Worm (Caenorhabditis elegans) whole organism, L4/young adult: ENCODE data around the gene lact-2.

ENCODE experiments used
- W03F9.2 ChIP-seq: fragments of 150-350 bp; optimal IDR thresholded peaks from 2 replicates; lab custom pipeline; 2014; ENCODE audit warnings: missing biosample characterization, missing genetic modification characterization
- dao-5 ChIP-seq: sonication (generic microtip); optimal IDR thresholded peaks from 2 replicates; lab custom pipeline; 2016; ENCODE audit warnings: missing genotype, missing genetic modification characterization, moderate library complexity, missing compliant biosample characterization
- him-1 ChIP-seq: sonication (generic microtip); optimal IDR thresholded peaks from 2 replicates; lab custom pipeline; 2016; ENCODE audit warnings: missing genotype, missing genetic modification reagents, missing genetic modification characterization, missing compliant biosample characterization

lact-2 gene

DNA sequence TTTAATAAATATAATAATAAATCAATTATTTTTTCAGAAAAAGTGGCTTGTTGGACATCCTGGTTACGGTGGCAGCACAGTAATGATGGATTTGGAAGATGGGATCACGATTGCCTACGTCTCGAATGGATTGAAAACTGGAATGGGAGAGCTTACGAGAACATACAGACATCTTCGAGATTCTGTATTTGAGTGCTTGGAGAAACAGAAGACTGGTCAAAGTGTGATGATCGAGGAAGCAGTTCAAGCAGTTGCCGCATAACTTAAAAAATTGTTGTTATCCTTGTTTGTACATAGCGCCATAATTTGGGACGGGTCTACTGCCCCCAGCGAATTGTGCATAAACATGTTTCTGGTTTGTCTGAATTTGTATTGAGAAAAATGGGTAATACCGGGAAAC, 3.8 kb downstream of the lact-2 start:
- TF ChIP-seq dao-5 (tag; lab: Kevin White, UChicago) (no peak), W03F9.2 (no peak), him-1 (no peak)

DNA sequence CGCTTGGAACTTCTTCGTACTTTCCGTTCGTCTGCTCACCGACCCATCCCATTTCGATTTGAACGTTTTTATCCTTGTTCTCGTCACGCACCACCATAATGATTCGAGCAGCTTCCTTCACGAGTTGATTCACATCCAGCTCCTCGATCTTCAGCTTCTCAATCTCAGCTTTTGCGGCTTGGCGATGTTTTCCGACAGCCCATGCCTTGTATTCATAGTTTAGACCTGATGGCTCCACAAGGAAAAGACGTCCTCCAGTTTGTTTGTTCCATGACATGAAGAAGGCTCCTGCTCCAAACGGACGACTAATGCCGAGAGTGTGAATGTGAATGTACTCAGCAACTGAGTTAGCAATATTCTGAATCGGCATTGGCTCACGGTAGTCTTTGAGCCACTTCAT, 4.4 kb downstream of the lact-2 start:
- TF ChIP-seq him-1 (no peak), W03F9.2 (no peak), dao-5 (tag; lab: Kevin White, UChicago) (no peak)

ce11 chrII:10099804-10100360, 5.2 kb downstream of the lact-2 start, which contains the start of the genes pas-7 and puf-12:
pas-7 (minus strand) TSS chrII:10099854.
puf-12 (plus strand) TSS chrII:10100310.
- TF ChIP-seq dao-5 (tag; lab: Kevin White, UChicago) (no peak), W03F9.2 (peak; percentile 77)

DNA sequence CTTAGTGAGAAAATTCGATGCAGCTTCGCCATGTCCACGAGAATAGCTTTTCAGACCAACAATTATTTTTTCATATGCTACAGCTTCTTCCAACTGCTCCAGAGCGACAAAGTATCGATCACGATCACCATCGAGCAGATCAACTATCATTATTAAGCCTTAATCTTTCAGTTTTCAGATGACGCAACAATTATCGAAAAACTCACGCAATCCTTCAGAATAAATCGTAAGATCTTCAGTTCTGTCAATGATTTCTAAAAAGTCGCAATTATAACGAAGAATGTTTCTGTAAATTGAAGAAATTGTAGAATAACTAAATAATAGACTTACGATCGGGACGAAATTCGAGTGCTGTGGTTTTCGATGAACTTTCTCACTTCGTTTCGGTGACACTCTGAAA, 8.5 kb downstream of the lact-2 start:
- TF ChIP-seq dao-5 (tag; lab: Kevin White, UChicago) (no peak), him-1 (no peak), W03F9.2 (no peak)

ce11 chrII:10105604-10106003, 10.9 kb downstream of the lact-2 start, which contains the start of gene ZK945.4:
ZK945.4 (minus strand) TSS chrII:10105704.
- TF ChIP-seq dao-5 (tag; lab: Kevin White, UChicago): no peak
- no peak for TF ChIP-seq him-1
- TF ChIP-seq W03F9.2: no peak

ce11 chrII:10106870-10107269, 12.2 kb downstream of the lact-2 start, which contains the start of gene ZK945.6:
ZK945.6 (minus strand) TSS chrII:10106970.
- TF ChIP-seq W03F9.2: no peak

ce11 chrII:10108377-10108776, 13.7 kb downstream of the lact-2 start, which contains the start of the genes ZK945.7 and ZK945.8:
ZK945.7 (minus strand) TSS chrII:10108477.
ZK945.8 (plus strand) TSS chrII:10108651.
- TF ChIP-seq W03F9.2: no peak

ce11 chrII:10116690-10117089, 22.0 kb downstream of the lact-2 start:
- TF ChIP-seq him-1 (no peak), W03F9.2 (no peak), dao-5 (tag; lab: Kevin White, UChicago) (no peak)

ce11 chrII:10121725-10122124, 27.1 kb downstream of the lact-2 start, which contains the start of gene lov-1:
lov-1 (minus strand) TSS chrII:10121825.
- no peak for TF ChIP-seq him-1
- TF ChIP-seq W03F9.2: no peak

ce11 chrII:10122465-10122864, 27.8 kb downstream of the lact-2 start, which contains the start of gene F27E5.7:
F27E5.7 (plus strand) TSS chrII:10122765.
- TF ChIP-seq W03F9.2 (no peak), him-1 (no peak), dao-5 (tag; lab: Kevin White, UChicago) (no peak)

- no peak for TF ChIP-seq dao-5 (tag; lab: Kevin White, UChicago)
- TF ChIP-seq him-1: no peak
- TF ChIP-seq W03F9.2: no peak
Measured at ce11 chrII:10127389-10127788, 32.7 kb downstream of the lact-2 start, which contains the start of gene F27E5.8. F27E5.8 (minus strand) TSS chrII:10127489.

DNA sequence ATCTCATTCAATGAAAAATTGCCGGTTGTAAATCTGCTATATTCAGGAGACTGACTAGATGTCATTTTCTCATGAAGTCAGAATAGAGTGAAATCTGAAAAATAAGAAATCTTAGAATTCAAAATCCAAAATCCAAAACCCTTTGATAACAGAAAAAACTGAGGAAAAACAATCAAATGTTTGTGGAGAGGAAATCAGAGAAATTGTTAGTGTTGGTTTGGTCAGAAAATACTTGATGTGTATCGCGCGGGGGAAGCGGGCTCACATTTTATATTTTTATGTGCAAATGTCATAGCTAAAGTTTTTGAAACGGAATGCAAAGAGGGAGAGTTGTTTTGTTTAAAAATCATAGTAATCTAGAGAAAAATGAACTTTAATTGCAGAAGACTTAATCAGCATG, 37.1 kb downstream of the lact-2 start, which contains the start of gene F27E5.5:
Gene F27E5.5, minus strand, starts transcription at position 101 of the 400 bp plus-strand sequence.
- TF ChIP-seq W03F9.2 (no peak), dao-5 (tag; lab: Kevin White, UChicago) (no peak), him-1 (no peak)

DNA sequence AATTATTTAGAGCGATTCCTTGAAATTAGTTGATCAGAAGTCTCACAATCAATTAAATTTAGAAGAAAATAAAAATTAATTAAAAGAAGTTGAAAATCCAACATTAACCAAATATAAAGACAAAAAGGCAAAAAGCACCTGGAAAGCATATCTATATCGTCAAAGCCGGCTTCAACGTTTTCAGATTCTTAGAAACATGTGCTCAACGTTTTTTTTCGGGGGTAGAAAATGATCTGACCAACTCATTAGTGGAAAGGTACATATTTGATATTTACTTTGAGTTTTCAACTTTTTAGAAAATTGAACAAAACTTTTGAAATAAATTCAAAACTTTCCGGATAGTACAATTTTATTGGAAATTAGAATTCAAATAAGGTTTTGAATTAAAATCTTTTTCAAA, 38.1 kb downstream of the lact-2 start:
- TF ChIP-seq W03F9.2: no peak
- TF ChIP-seq him-1: no peak
- TF ChIP-seq dao-5 (tag; lab: Kevin White, UChicago): no peak

DNA sequence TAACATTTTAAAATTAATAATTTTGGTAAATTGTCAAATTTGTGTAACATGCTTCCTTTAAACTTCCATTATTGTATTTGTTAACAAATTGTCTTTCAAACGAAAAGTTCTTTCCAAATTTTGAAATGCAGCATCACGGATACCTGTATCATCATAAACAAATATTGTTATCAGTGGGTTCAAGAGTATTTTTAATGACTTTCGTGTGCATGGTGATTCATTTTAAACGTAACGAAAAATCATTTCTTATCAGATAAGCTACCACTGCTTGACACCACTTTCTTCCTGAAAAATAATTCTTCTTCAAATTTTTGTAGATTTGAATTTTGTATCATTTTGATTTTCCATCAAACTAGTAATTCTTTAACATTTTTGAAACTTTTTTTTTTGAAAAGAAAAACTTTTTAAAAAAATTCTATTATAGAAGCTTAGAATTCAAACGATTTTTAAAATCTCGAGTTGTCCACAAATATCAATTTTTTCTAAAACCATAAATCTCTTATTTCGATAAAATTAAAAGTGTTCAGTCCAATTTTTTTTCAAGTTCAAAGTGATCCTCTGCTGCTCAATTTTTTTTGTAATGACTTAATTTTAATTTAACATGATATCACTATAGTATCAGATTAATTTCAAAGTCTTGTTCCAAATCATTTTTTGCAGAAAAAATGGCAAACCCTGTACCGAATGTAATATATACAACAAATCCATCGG, 39.8 kb downstream of the lact-2 start, which contains the start of gene F27E5.9:
Gene F27E5.9, plus strand, starts transcription at position 661 of the 711 bp plus-strand sequence.
- TF ChIP-seq dao-5 (tag; lab: Kevin White, UChicago) (no peak), W03F9.2 (no peak), him-1 (no peak)

DNA sequence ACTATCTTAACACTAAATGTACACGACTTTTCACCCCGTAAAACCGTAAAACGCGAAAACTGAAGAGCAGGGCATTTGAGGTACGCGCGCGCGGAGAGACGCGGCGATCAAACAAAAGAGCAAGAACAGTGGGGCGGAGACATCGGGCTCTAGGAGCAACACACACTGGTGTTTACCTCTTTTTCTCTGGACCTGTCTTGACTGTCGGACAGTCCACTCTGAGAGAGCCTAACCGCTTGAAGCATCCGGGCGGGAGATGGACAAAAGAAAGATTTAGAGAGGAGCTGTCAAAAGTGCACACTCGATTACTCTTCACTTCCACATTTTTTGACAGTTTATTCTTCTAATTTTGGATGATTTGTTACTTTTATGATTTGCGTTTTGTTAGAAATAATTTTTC, 42.1 kb downstream of the lact-2 start:
- TF ChIP-seq W03F9.2: no peak
- no peak for TF ChIP-seq him-1
